Fruit fly (Drosophila melanogaster): ENCODE measurements around the gene hth.

hth gene

DNA sequence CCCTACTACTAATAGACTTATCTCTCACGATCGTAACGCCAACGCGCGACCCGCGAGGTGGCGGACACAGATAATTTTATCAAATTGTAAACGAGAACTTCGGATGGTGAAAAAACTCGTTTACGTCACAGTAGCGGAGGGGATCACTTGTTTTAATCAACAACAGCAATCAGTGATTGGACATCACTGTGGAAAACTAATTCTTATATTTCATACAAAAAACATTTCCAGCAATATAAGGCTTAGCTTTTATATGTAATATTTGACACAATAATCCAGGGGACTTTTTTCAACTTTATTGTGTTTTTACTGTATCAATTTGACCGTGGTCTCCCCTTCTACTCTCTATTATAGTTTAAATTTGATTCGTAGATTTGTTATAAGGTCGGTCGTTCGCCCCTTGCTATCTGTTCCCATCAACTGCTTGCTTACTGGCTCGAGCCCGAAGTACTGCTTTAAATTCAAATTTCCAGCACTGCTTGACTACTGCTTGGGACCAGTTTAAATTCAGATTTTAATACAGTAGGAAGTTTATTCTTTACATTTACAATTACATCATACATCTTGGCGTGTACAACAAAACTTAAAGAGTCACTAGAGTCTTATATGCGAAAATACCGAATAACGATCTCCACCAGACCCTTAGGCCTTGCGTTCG, 38.0 kb upstream of the hth start, which contains the start of gene CG6465 (continued):
- TF ChIP-seq lbe (GFP tag; optimal IDR thresholded peaks at IDR 0.05) (no peak), HLH54F (GFP tag; optimal IDR thresholded peaks at IDR 0.05) (no peak), HHEX (GFP tag; optimal IDR thresholded peaks at IDR 0.05) (no peak), ssp (GFP tag; IDR thresholded peaks at IDR 0.05) (0 out of 2 replicates have a peak, but pooled peaks have one; percentile 16), Rx (GFP tag; IDR thresholded peaks at IDR 0.05) (no peak), bbx (GFP tag; IDR thresholded peaks at IDR 0.05; ENCODE audit: partially characterized antibody) (no peak), C15 (GFP tag; IDR thresholded peaks at IDR 0.05) (no peak), kah (GFP tag; optimal IDR thresholded peaks at IDR 0.05) (no peak), Taf1 (GFP tag; IDR thresholded peaks at IDR 0.05) (no peak), sna (GFP tag; IDR thresholded peaks at IDR 0.05; ENCODE audit: partially characterized antibody) (no peak), YL-1 (GFP tag; optimal IDR thresholded peaks at IDR 0.05) (no peak), CG7745 (tag; optimal IDR thresholded peaks at IDR 0.05) (no peak), Oli (tag; optimal IDR thresholded peaks at IDR 0.05) (no peak), aop (GFP tag; IDR thresholded peaks at IDR 0.05) (no peak), CG31365 (tag; optimal IDR thresholded peaks at IDR 0.05) (peak; percentile 100), CG13123 (GFP tag; optimal IDR thresholded peaks at IDR 0.05) (no peak), CG11560 (tag; IDR thresholded peaks at IDR 0.05) (no peak), Pdp1 (GFP tag; optimal IDR thresholded peaks at IDR 0.05) (peak; percentile 12 to 85), CG10654 (GFP tag; optimal IDR thresholded peaks at IDR 0.05) (no peak), CG3163 (GFP tag; optimal IDR thresholded peaks at IDR 0.05) (peak; percentile 8), tll (GFP tag; optimal IDR thresholded peaks at IDR 0.05) (no peak), dm (GFP tag; optimal IDR thresholded peaks at IDR 0.05) (no peak), CG8388 (GFP tag; optimal IDR thresholded peaks at IDR 0.05) (no peak), Jarid2 (GFP tag; optimal IDR thresholded peaks at IDR 0.05) (peak; percentile 15), CG14860 (GFP tag; IDR thresholded peaks at IDR 0.05; ENCODE audit: partially characterized antibody) (no peak), Dad (GFP tag; optimal IDR thresholded peaks at IDR 0.05) (no peak), gce (GFP tag; IDR thresholded peaks at IDR 0.05) (peak; percentile 46; the same call in 1 of the 3 replicates), sima (GFP tag; optimal IDR thresholded peaks at IDR 0.05) (no peak), Ets97D (GFP tag; optimal IDR thresholded peaks at IDR 0.05) (peak; percentile 9), da (GFP tag; optimal IDR thresholded peaks at IDR 0.05) (no peak), CG32532 (GFP tag; IDR thresholded peaks at IDR 0.05) (0 out of 2 replicates have a peak, but pooled peaks have one; percentile 21), sr (GFP tag; IDR thresholded peaks at IDR 0.05) (no peak), hkb (optimal IDR thresholded peaks at IDR 0.05) (no peak), hkb (GFP tag; IDR thresholded peaks at IDR 0.05) (0 out of 2 replicates have a peak, but pooled peaks have one; percentile 50), so (GFP tag; IDR thresholded peaks at IDR 0.05) (no peak), CG4282 (GFP tag; optimal IDR thresholded peaks at IDR 0.05) (peak; percentile 29), Lpt (GFP tag; optimal IDR thresholded peaks at IDR 0.05) (no peak), Ets65A (GFP tag) (peak; percentile 73), dan (GFP tag; IDR thresholded peaks at IDR 0.05) (no peak), D19A (tag; optimal IDR thresholded peaks at IDR 0.05) (no peak), sqz (GFP tag; optimal IDR thresholded peaks at IDR 0.05) (peak; percentile 18), NFAT (GFP tag; IDR thresholded peaks at IDR 0.05) (no peak), CG6654 (GFP tag; optimal IDR thresholded peaks at IDR 0.05) (no peak), Hr78 (GFP tag; optimal IDR thresholded peaks at IDR 0.05) (peak in 1 of 2 experiments; percentile 51), CG4404 (GFP tag; IDR thresholded peaks at IDR 0.05) (no peak), Optix (GFP tag; IDR thresholded peaks at IDR 0.05) (no peak), nmo (GFP tag; optimal IDR thresholded peaks at IDR 0.05) (peak; percentile 35), CG13624 (GFP tag; optimal IDR thresholded peaks at IDR 0.05) (peak; percentile 40), Dip2 (GFP tag; IDR thresholded peaks at IDR 0.05) (no peak), vnd (GFP tag; IDR thresholded peaks at IDR 0.05; ENCODE audit: partially characterized antibody) (no peak), CG17612 (GFP tag; IDR thresholded peaks at IDR 0.05) (no peak)

Measured in whole organism, embryonic.